Fruit fly (Drosophila melanogaster) whole organism, embryonic: Measurements from ENCODE around the gene Myo31DF.

Experiments
- Bteb2 ChIP-seq: fragments of 200-800 bp; sonication (Bioruptor generic); optimal IDR thresholded peaks from 2 replicates; lab custom pipeline; 2016; ENCODE audit warnings: missing biosample characterization, missing genetic modification characterization
- CG10209 ChIP-seq: fragments of 200-800 bp; sonication (Bioruptor generic); optimal IDR thresholded peaks from 3 replicates; lab custom pipeline; 2017; ENCODE audit warnings: missing biosample characterization, mild to moderate bottlenecking, missing genetic modification characterization, missing genetic modification reagents
- CG10979 ChIP-seq: fragments of 200-800 bp; sonication (Bioruptor generic); optimal IDR thresholded peaks from 2 replicates; lab custom pipeline; 2018; ENCODE audit warnings: missing biosample characterization, mild to moderate bottlenecking, missing genetic modification characterization, moderate library complexity
- CG11247 ChIP-seq: fragments of 200-800 bp; sonication (Bioruptor generic); IDR thresholded peaks from 2 replicates; pipeline ENCODE4 v1.3.6; 2022; ENCODE audit warnings: missing biosample characterization, missing genetic modification characterization
- CG11696 ChIP-seq: fragments of 200-800 bp; sonication (Bioruptor generic); IDR thresholded peaks from 2 replicates; pipeline ENCODE4 v1.3.6; 2022; ENCODE audit warnings: missing biosample characterization, missing genetic modification characterization
- CG13894 ChIP-seq: fragments of 200-800 bp; sonication (Bioruptor generic); optimal IDR thresholded peaks from 3 replicates; lab custom pipeline; 2018; ENCODE audit warnings: missing biosample characterization, mild to moderate bottlenecking, missing genetic modification characterization, moderate library complexity
- CG14050 ChIP-seq: fragments of 200-800 bp; sonication (Bioruptor generic); IDR thresholded peaks from 3 replicates; pipeline ENCODE4 v1.3.6; 2022; ENCODE audit warnings: missing biosample characterization, missing genetic modification characterization
- CG15073 ChIP-seq: fragments of 200-800 bp; sonication (Bioruptor generic); optimal IDR thresholded peaks from 2 replicates; lab custom pipeline; 2016; ENCODE audit warnings: missing biosample characterization, missing genetic modification characterization
- CG17361 ChIP-seq: fragments of 200-800 bp; sonication (Bioruptor generic); IDR thresholded peaks from 3 replicates; pipeline ENCODE4 v1.3.6; 2022; ENCODE audit warnings: missing biosample characterization, missing genetic modification characterization
- CG17612 ChIP-seq: fragments of 200-800 bp; sonication (Bioruptor generic); IDR thresholded peaks from 2 replicates; pipeline ENCODE4 v1.3.6; 2022; ENCODE audit warnings: missing biosample characterization, missing genetic modification characterization
- CG1832 ChIP-seq: fragments of 200-800 bp; sonication (Bioruptor generic); optimal IDR thresholded peaks from 2 replicates; lab custom pipeline; 2017; ENCODE audit warnings: missing biosample characterization, mild to moderate bottlenecking, missing genetic modification characterization, inconsistent platforms
- CG2712 ChIP-seq: fragments of 200-800 bp; optimal IDR thresholded peaks from 3 replicates; lab custom pipeline; 2019; ENCODE audit warnings: missing biosample characterization, mild to moderate bottlenecking, missing genetic modification characterization, moderate library complexity
- CG2889 ChIP-seq: fragments of 200-800 bp; sonication (Bioruptor generic); IDR thresholded peaks from 3 replicates; pipeline ENCODE4 v1.3.6; 2022; ENCODE audit warnings: missing biosample characterization, missing genetic modification characterization
- CG31441 ChIP-seq: fragments of 200-800 bp; sonication (Bioruptor generic); IDR thresholded peaks from 2 replicates; pipeline ENCODE4 v1.3.6; 2022; ENCODE audit warnings: missing biosample characterization, missing genetic modification characterization
- CG4854 ChIP-seq: fragments of 200-800 bp; sonication (Bioruptor generic); optimal IDR thresholded peaks from 2 replicates; lab custom pipeline; 2016; ENCODE audit warnings: missing biosample characterization, missing genetic modification characterization, inconsistent platforms
- CG6175 ChIP-seq: fragments of 200-800 bp; sonication (Bioruptor generic); IDR thresholded peaks from 3 replicates; pipeline ENCODE4 v1.3.6; 2022; ENCODE audit warnings: missing biosample characterization, missing genetic modification characterization
- CG6654 ChIP-seq: fragments of 200-800 bp; sonication (Bioruptor generic); optimal IDR thresholded peaks from 2 replicates; lab custom pipeline; 2017; ENCODE audit warnings: missing biosample characterization, mild to moderate bottlenecking, missing genetic modification characterization
- CG6689 ChIP-seq: fragments of 200-800 bp; sonication (Bioruptor generic); IDR thresholded peaks from 2 replicates; pipeline ENCODE4 v1.3.6; 2022; ENCODE audit warnings: missing biosample characterization, missing genetic modification characterization
- CG8765 ChIP-seq: fragments of 200-800 bp; sonication (Bioruptor generic); IDR thresholded peaks from 2 replicates; pipeline ENCODE4 v1.3.6; 2022; ENCODE audit warnings: missing biosample characterization, missing genetic modification characterization
- CG9609 ChIP-seq: fragments of 200-800 bp; sonication (Bioruptor generic); optimal IDR thresholded peaks from 3 replicates; lab custom pipeline; 2016; ENCODE audit warnings: missing biosample characterization, missing genetic modification characterization
- CG9932 ChIP-seq: fragments of 200-800 bp; sonication (Bioruptor generic); IDR thresholded peaks from 2 replicates; pipeline ENCODE4 v1.3.6; 2022; ENCODE audit warnings: missing biosample characterization, missing genetic modification characterization
- CTCF ChIP-seq: fragments of 200-800 bp; sonication (Bioruptor generic); optimal IDR thresholded peaks from 2 replicates; lab custom pipeline; 2017; ENCODE audit warnings: missing biosample characterization, mild to moderate bottlenecking, missing genetic modification characterization, moderate library complexity
- D19B ChIP-seq: fragments of 200-800 bp; sonication (Bioruptor generic); optimal IDR thresholded peaks from 2 replicates; lab custom pipeline; 2017; ENCODE audit warnings: missing biosample characterization, mild to moderate bottlenecking, missing genetic modification characterization
- ERR ChIP-seq: fragments of 200-800 bp; sonication (Bioruptor generic); optimal IDR thresholded peaks from 2 replicates; lab custom pipeline; 2016; ENCODE audit warnings: missing biosample characterization, missing genetic modification characterization
- Elba2 ChIP-seq: fragments of 200-800 bp; sonication (Bioruptor generic); optimal IDR thresholded peaks from 3 replicates; lab custom pipeline; 2016; ENCODE audit warnings: missing biosample characterization, missing genetic modification characterization
- Ets97D ChIP-seq: fragments of 200-800 bp; sonication (Bioruptor generic); optimal IDR thresholded peaks from 3 replicates; lab custom pipeline; 2016; ENCODE audit warnings: missing biosample characterization, missing genetic modification characterization
- GATAe ChIP-seq: fragments of 200-800 bp; sonication (Bioruptor generic); conservative IDR thresholded peaks from 2 replicates; pipeline ENCODE4 v1.3.6; 2022; ENCODE audit warnings: missing biosample characterization, missing genetic modification characterization
- Gug ChIP-seq: fragments of 200-800 bp; sonication (Bioruptor generic); IDR thresholded peaks from 4 replicates; pipeline ENCODE4 v1.3.6; 2022; ENCODE audit warnings: missing biosample characterization, missing genetic modification characterization
- H15 ChIP-seq: fragments of 200-800 bp; sonication (Bioruptor generic); IDR thresholded peaks from 3 replicates; pipeline ENCODE4 v1.3.6; 2022; ENCODE audit warnings: missing biosample characterization, missing genetic modification characterization
- Hr39 ChIP-seq: fragments of >200 bp; optimal IDR thresholded peaks from 2 replicates; lab custom pipeline; 2017
- Oaz ChIP-seq: fragments of 200-800 bp; sonication (Bioruptor generic); IDR thresholded peaks from 2 replicates; pipeline ENCODE4 v1.3.6; 2022; ENCODE audit warnings: missing biosample characterization, missing genetic modification characterization
- Sin3A ChIP-seq: fragments of >200 bp; optimal IDR thresholded peaks from 2 replicates; lab custom pipeline; 2018
- Sox100B ChIP-seq: fragments of 200-800 bp; sonication (Bioruptor generic); optimal IDR thresholded peaks from 3 replicates; lab custom pipeline; 2018; ENCODE audit warnings: missing biosample characterization, mild to moderate bottlenecking, missing genetic modification characterization
- Stat92E ChIP-seq, 3 experiments: fragments of >200 bp in 2 of 3; fragments of 200-800 bp in 1 of 3; sonication (Bioruptor generic) in 1 of 3; optimal IDR thresholded peaks; 2 replicates each; lab custom pipeline; 2017 to 2019; ENCODE audit warnings: missing biosample characterization in 3 of 3, missing genetic modification characterization in 3 of 3, mild to moderate bottlenecking in 1 of 3, moderate library complexity in 1 of 3
- TFAM ChIP-seq: fragments of 200-800 bp; sonication (Bioruptor generic); optimal IDR thresholded peaks from 2 replicates; lab custom pipeline; 2017; ENCODE audit warnings: missing biosample characterization, missing genetic modification characterization, inconsistent platforms
- Tbp ChIP-seq: fragments of >200 bp; optimal IDR thresholded peaks from 2 replicates; lab custom pipeline; 2018; ENCODE audit warnings: missing biosample characterization, missing genetic modification characterization
- ac ChIP-seq: fragments of 200-800 bp; sonication (Bioruptor generic); optimal IDR thresholded peaks from 3 replicates; lab custom pipeline; 2017; ENCODE audit warnings: missing biosample characterization, mild to moderate bottlenecking, missing genetic modification characterization
- ash1 ChIP-seq: fragments of 200-800 bp; sonication (Bioruptor generic); optimal IDR thresholded peaks from 2 replicates; lab custom pipeline; 2018; ENCODE audit warnings: missing biosample characterization, mild to moderate bottlenecking, missing genetic modification characterization
- bowl ChIP-seq: fragments of 200-800 bp; sonication (Bioruptor generic); IDR thresholded peaks from 2 replicates; pipeline ENCODE4 v1.3.6; 2022; ENCODE audit warnings: missing biosample characterization, missing genetic modification characterization
- btn ChIP-seq: fragments of 200-800 bp; sonication (Bioruptor generic); optimal IDR thresholded peaks from 2 replicates; lab custom pipeline; 2016; ENCODE audit warnings: missing biosample characterization, missing genetic modification characterization
- crol ChIP-seq: fragments of 200-800 bp; sonication (Bioruptor generic); IDR thresholded peaks from 2 replicates; pipeline ENCODE4 v1.3.6; 2022; ENCODE audit warnings: missing biosample characterization, missing genetic modification characterization
- fd3F ChIP-seq: fragments of 200-800 bp; sonication (Bioruptor generic); optimal IDR thresholded peaks from 2 replicates; lab custom pipeline; 2018; ENCODE audit warnings: missing biosample characterization, mild to moderate bottlenecking, missing genetic modification characterization, moderate library complexity
- gcm2 ChIP-seq: fragments of 200-800 bp; sonication (Bioruptor generic); optimal IDR thresholded peaks from 2 replicates; lab custom pipeline; 2016; ENCODE audit warnings: missing biosample characterization, missing genetic modification characterization
- gfzf ChIP-seq: fragments of 200-800 bp; sonication (Bioruptor generic); optimal IDR thresholded peaks from 2 replicates; lab custom pipeline; 2016; ENCODE audit warnings: missing biosample characterization, mild to moderate bottlenecking, missing genetic modification characterization, moderate library complexity
- odd ChIP-seq: fragments of 200-800 bp; sonication (Bioruptor generic); optimal IDR thresholded peaks from 2 replicates; lab custom pipeline; 2017; ENCODE audit warnings: missing biosample characterization, mild to moderate bottlenecking, missing genetic modification characterization
- p53 ChIP-seq: fragments of 200-800 bp; sonication (Bioruptor generic); optimal IDR thresholded peaks from 2 replicates; lab custom pipeline; 2016; ENCODE audit warnings: missing biosample characterization, missing genetic modification characterization
- peb ChIP-seq: fragments of 200-800 bp; sonication (Bioruptor generic); IDR thresholded peaks from 2 replicates; pipeline ENCODE4 v1.3.6; 2022; ENCODE audit warnings: missing biosample characterization, missing genetic modification characterization
- pzg ChIP-seq: fragments of 200-800 bp; sonication (Bioruptor generic); optimal IDR thresholded peaks from 3 replicates; lab custom pipeline; 2018; ENCODE audit warnings: missing biosample characterization, mild to moderate bottlenecking, missing genetic modification characterization, moderate library complexity
- sens-2 ChIP-seq: fragments of 200-800 bp; sonication (Bioruptor generic); IDR thresholded peaks from 2 replicates; pipeline ENCODE4 v1.3.6; 2022; ENCODE audit warnings: missing biosample characterization, missing genetic modification characterization
- stwl ChIP-seq: fragments of 200-800 bp; sonication (Bioruptor generic); optimal IDR thresholded peaks from 3 replicates; lab custom pipeline; 2018; ENCODE audit warnings: missing biosample characterization, mild to moderate bottlenecking, missing genetic modification characterization, moderate library complexity
- unpg ChIP-seq: fragments of 200-800 bp; sonication (Bioruptor generic); optimal IDR thresholded peaks from 3 replicates; lab custom pipeline; 2018; ENCODE audit warnings: missing biosample characterization, mild to moderate bottlenecking, missing genetic modification characterization, moderate library complexity
- vnd ChIP-seq: fragments of 200-800 bp; sonication (Bioruptor generic); IDR thresholded peaks from 3 replicates; pipeline ENCODE4 v1.3.6; 2022; ENCODE audit warnings: missing biosample characterization, missing genetic modification characterization; ENCODE audit not compliant: partially characterized antibody
- wek ChIP-seq: fragments of 200-800 bp; sonication (Bioruptor generic); optimal IDR thresholded peaks from 3 replicates; lab custom pipeline; 2018; ENCODE audit warnings: missing biosample characterization, mild to moderate bottlenecking, missing genetic modification characterization, moderate library complexity

Myo31DF gene

DNA sequence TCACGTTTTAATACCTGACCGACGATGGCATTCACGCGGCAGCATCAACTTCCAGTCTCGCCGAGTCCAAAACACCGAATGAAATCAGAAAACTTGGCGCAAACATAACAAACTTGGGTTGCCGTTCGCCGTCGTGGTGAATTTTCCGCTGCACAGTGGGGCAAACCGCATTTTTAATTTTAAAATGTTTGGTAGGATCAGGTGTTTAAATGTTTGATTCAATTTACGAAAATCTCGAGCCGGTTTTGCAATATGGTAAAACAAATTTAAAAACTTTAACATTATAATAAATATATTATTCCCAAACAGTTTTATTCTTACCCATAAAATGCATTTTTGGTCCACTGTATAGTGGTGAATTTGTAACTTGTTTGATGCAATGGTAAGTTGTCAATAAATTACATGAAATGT is 32.3 kb downstream of the Myo31DF start, which contains the start of gene RluA-1 (continued):
- peak; percentile 99 for TF ChIP-seq CG17361 (GFP tag; lab: Robert Waterston, UW)
- peak; percentile 97 for TF ChIP-seq Oaz (GFP tag; lab: Robert Waterston, UW)
- peak; percentile 99 for TF ChIP-seq peb (GFP tag; lab: Robert Waterston, UW)
- TF ChIP-seq CG9932: peak; percentile 90
- peak; percentile 95 for TF ChIP-seq D19B (GFP tag; lab: Kevin White, UChicago)
- peak; percentile 100 for TF ChIP-seq CG2712
- peak; percentile 98 for TF ChIP-seq CG6175 (GFP tag; lab: Robert Waterston, UW)
- no peak for TF ChIP-seq CG1832 (GFP tag; lab: Kevin White, UChicago)
- peak; percentile 100 for TF ChIP-seq unpg (GFP tag; lab: Kevin White, UChicago)
- peak; percentile 79 for TF ChIP-seq CTCF (GFP tag; lab: Kevin White, UChicago)
- peak; percentile 98 for TF ChIP-seq CG2889 (GFP tag; lab: Robert Waterston, UW)
- peak; percentile 64 for TF ChIP-seq p53 (GFP tag; lab: Kevin White, UChicago)
- peak; percentile 99 for TF ChIP-seq CG14050
- TF ChIP-seq ERR (GFP tag; lab: Kevin White, UChicago): peak; percentile 85
- no peak for TF ChIP-seq Hr39 (lab: Kevin White, UChicago)
- TF ChIP-seq CG17612 (GFP tag; lab: Robert Waterston, UW): peak; percentile 99
- no peak for TF ChIP-seq Tbp (GFP tag; lab: Kevin White, UChicago)
- TF ChIP-seq Stat92E (GFP tag; optimal IDR thresholded peaks at IDR 0.05; lab: Kevin White, UChicago): peak in 1 of 3 experiments; percentile 98
- peak; percentile 92 for TF ChIP-seq Ets97D (GFP tag; lab: Kevin White, UChicago)
- peak; percentile 99 for TF ChIP-seq fd3F (GFP tag; lab: Kevin White, UChicago)
- peak; percentile 98 for TF ChIP-seq ac (GFP tag; lab: Kevin White, UChicago)
- peak; percentile 94 for TF ChIP-seq CG6654
- TF ChIP-seq CG11247 (GFP tag; lab: Robert Waterston, UW): peak; percentile 99
- TF ChIP-seq btn (GFP tag; lab: Kevin White, UChicago): peak; percentile 89
- peak; percentile 98 for TF ChIP-seq CG13894
- peak; percentile 99 for TF ChIP-seq bowl (GFP tag; lab: Robert Waterston, UW)
- peak; percentile 99 for TF ChIP-seq odd
- peak; percentile 99 for TF ChIP-seq CG6689 (GFP tag; lab: Robert Waterston, UW)
- TF ChIP-seq CG11696 (GFP tag; lab: Robert Waterston, UW): peak; percentile 98
- TF ChIP-seq CG4854: peak; percentile 97
- TF ChIP-seq H15 (GFP tag; lab: Robert Waterston, UW): peak; percentile 99
- TF ChIP-seq stwl (tag; lab: Kevin White, UChicago): peak; percentile 98
- TF ChIP-seq Sox100B (GFP tag; lab: Kevin White, UChicago): peak; percentile 98
- TF ChIP-seq gfzf (GFP tag; lab: Kevin White, UChicago): peak; percentile 4
- no peak; the same call in 1 of the 3 replicates for TF ChIP-seq vnd
- peak; percentile 99 for TF ChIP-seq CG10979 (tag; lab: Kevin White, UChicago)
- TF ChIP-seq Bteb2: peak; percentile 96
- peak; percentile 96 for TF ChIP-seq wek (GFP tag; lab: Kevin White, UChicago)
- peak; percentile 99 for TF ChIP-seq CG31441 (GFP tag; lab: Robert Waterston, UW)
- TF ChIP-seq TFAM (GFP tag; lab: Kevin White, UChicago): peak; percentile 95
- TF ChIP-seq sens-2: peak; percentile 98
- peak; percentile 94 for TF ChIP-seq Elba2
- peak; percentile 98 for TF ChIP-seq gcm2
- peak; percentile 92 for TF ChIP-seq CG9609 (GFP tag; lab: Kevin White, UChicago)
- TF ChIP-seq crol (GFP tag; lab: Robert Waterston, UW): peak; percentile 70
- TF ChIP-seq CG15073: peak; percentile 91
- TF ChIP-seq Sin3A: no peak
- peak; percentile 96 for TF ChIP-seq GATAe (GFP tag; lab: Robert Waterston, UW)
- TF ChIP-seq CG10209 (GFP tag; lab: Kevin White, UChicago): peak; percentile 99
- TF ChIP-seq pzg (GFP tag; lab: Kevin White, UChicago): peak; percentile 26
- peak; percentile 87 for TF ChIP-seq ash1 (GFP tag; lab: Kevin White, UChicago)
- TF ChIP-seq CG8765 (GFP tag; lab: Robert Waterston, UW): peak; percentile 98
- peak; percentile 98 for TF ChIP-seq Gug (GFP tag; lab: Robert Waterston, UW)
